Worm (Caenorhabditis elegans) whole organism, young adult: Measurements from ENCODE around the gene cdc-37.

ENCODE experiments used
- B0019.2 ChIP-seq: fragments of 200-800 bp; sonication (Bioruptor generic); conservative IDR thresholded peaks from 2 replicates; pipeline ENCODE4 v1.3.6; 2022; ENCODE audit warnings: missing genetic modification reagents, missing genetic modification characterization, missing compliant biosample characterization
- B0261.1 ChIP-seq: sonication (generic microtip); optimal IDR thresholded peaks from 2 replicates; lab custom pipeline; 2016; ENCODE audit warnings: mild to moderate bottlenecking, missing genetic modification characterization, moderate library complexity, missing compliant biosample characterization
- F33H1.4 ChIP-seq: fragments of 200-800 bp; sonication (Bioruptor generic); IDR thresholded peaks from 2 replicates; pipeline ENCODE4 v1.3.6; 2022; ENCODE audit warnings: missing genetic modification reagents, missing genetic modification characterization, missing compliant biosample characterization
- F57A8.1 ChIP-seq: fragments of 200-800 bp; sonication (Bioruptor generic); optimal IDR thresholded peaks from 2 replicates; lab custom pipeline; 2018; ENCODE audit warnings: mild to moderate bottlenecking, missing genetic modification characterization, moderate library complexity, missing compliant biosample characterization
- F57C9.4 ChIP-seq: sonication (generic microtip); optimal IDR thresholded peaks from 2 replicates; lab custom pipeline; 2017; ENCODE audit warnings: mild to moderate bottlenecking, missing genetic modification characterization, missing compliant biosample characterization
- K12H6.12 ChIP-seq: fragments of 200-800 bp; sonication (Bioruptor generic); optimal IDR thresholded peaks from 2 replicates; lab custom pipeline; 2018; ENCODE audit warnings: mild to moderate bottlenecking, missing genetic modification characterization, missing compliant biosample characterization
- T07F8.4 ChIP-seq: sonication (generic microtip); optimal IDR thresholded peaks from 2 replicates; lab custom pipeline; 2016; ENCODE audit warnings: mild to moderate bottlenecking, missing genetic modification characterization, moderate library complexity, missing compliant biosample characterization
- T26A5.8 ChIP-seq: sonication (generic microtip); optimal IDR thresholded peaks from 2 replicates; lab custom pipeline; 2016; ENCODE audit warnings: missing genetic modification characterization, missing compliant biosample characterization
- Y53G8AR.9 ChIP-seq: fragments of 200-800 bp; sonication (Bioruptor generic); conservative IDR thresholded peaks from 2 replicates; pipeline ENCODE4 v1.3.6; 2022; ENCODE audit warnings: missing genetic modification reagents, missing genetic modification characterization, missing compliant biosample characterization
- Y56A3A.18 ChIP-seq: fragments of 200-800 bp; sonication (Bioruptor generic); IDR thresholded peaks from 2 replicates; pipeline ENCODE4 v1.3.6; 2022; ENCODE audit warnings: missing genetic modification reagents, missing genetic modification characterization, missing compliant biosample characterization
- Y67H2A.10 ChIP-seq: fragments of 200-800 bp; sonication (Bioruptor generic); conservative IDR thresholded peaks from 2 replicates; pipeline ENCODE4 v1.3.6; 2022; ENCODE audit warnings: missing genetic modification reagents, missing genetic modification characterization, missing compliant biosample characterization
- aptf-3 ChIP-seq: fragments of 200-800 bp; sonication (Bioruptor generic); IDR thresholded peaks from 2 replicates; pipeline ENCODE4 v1.3.6; 2022; ENCODE audit warnings: missing genetic modification characterization, missing compliant biosample characterization
- athp-1 ChIP-seq: sonication (generic microtip); optimal IDR thresholded peaks from 2 replicates; lab custom pipeline; 2017; ENCODE audit warnings: mild to moderate bottlenecking, missing genetic modification characterization, missing compliant biosample characterization
- attf-5 ChIP-seq: fragments of 200-800 bp; sonication (Bioruptor generic); optimal IDR thresholded peaks from 2 replicates; lab custom pipeline; 2018; ENCODE audit warnings: mild to moderate bottlenecking, missing genetic modification characterization, missing compliant biosample characterization
- cebp-2 ChIP-seq: fragments of 200-800 bp; sonication (Bioruptor generic); IDR thresholded peaks from 2 replicates; pipeline ENCODE4 v1.3.6; 2022; ENCODE audit warnings: missing genetic modification characterization, missing compliant biosample characterization
- die-1 ChIP-seq: sonication (generic microtip); optimal IDR thresholded peaks from 2 replicates; lab custom pipeline; 2016; ENCODE audit warnings: missing genotype, mild to moderate bottlenecking, missing genetic modification characterization, missing compliant biosample characterization
- egl-18 ChIP-seq: fragments of 200-800 bp; sonication (Bioruptor generic); IDR thresholded peaks from 2 replicates; pipeline ENCODE4 v1.3.6; 2022; ENCODE audit warnings: missing genetic modification reagents, missing genetic modification characterization, missing compliant biosample characterization
- ekl-4 ChIP-seq: fragments of 200-800 bp; sonication (Bioruptor generic); IDR thresholded peaks from 2 replicates; pipeline ENCODE4 v1.3.6; 2022; ENCODE audit warnings: missing genetic modification reagents, missing genetic modification characterization, missing compliant biosample characterization
- fkh-3 ChIP-seq: sonication (generic microtip); optimal IDR thresholded peaks from 2 replicates; lab custom pipeline; 2016; ENCODE audit warnings: mild to moderate bottlenecking, missing genetic modification characterization, missing compliant biosample characterization
- gei-17 ChIP-seq: fragments of 200-800 bp; sonication (Bioruptor generic); optimal IDR thresholded peaks from 2 replicates; lab custom pipeline; 2018; ENCODE audit warnings: mild to moderate bottlenecking, missing genetic modification characterization, missing compliant biosample characterization
- hlh-26 ChIP-seq: fragments of 200-800 bp; sonication (Bioruptor generic); conservative IDR thresholded peaks from 2 replicates; pipeline ENCODE4 v1.3.6; 2022; ENCODE audit warnings: missing genetic modification reagents, missing genetic modification characterization, missing compliant biosample characterization
- hmg-1.2 ChIP-seq: fragments of 200-800 bp; sonication (Bioruptor generic); IDR thresholded peaks from 2 replicates; pipeline ENCODE4 v1.3.6; 2022; ENCODE audit warnings: missing genetic modification reagents, missing genetic modification characterization, missing compliant biosample characterization
- hrde-1 ChIP-seq: sonication (generic microtip); optimal IDR thresholded peaks from 2 replicates; lab custom pipeline; 2016; ENCODE audit warnings: missing genetic modification characterization, mild to moderate bottlenecking, missing compliant biosample characterization, moderate library complexity, missing genotype, missing genetic modification reagents, borderline replicate concordance
- lag-1 ChIP-seq: fragments of 200-800 bp; sonication (Bioruptor generic); IDR thresholded peaks from 2 replicates; pipeline ENCODE4 v1.3.6; 2022; ENCODE audit warnings: missing genetic modification reagents, missing genetic modification characterization, missing compliant biosample characterization
- let-526 ChIP-seq: fragments of 200-800 bp; sonication (Bioruptor generic); IDR thresholded peaks from 2 replicates; pipeline ENCODE4 v1.3.6; 2022; ENCODE audit warnings: missing genetic modification reagents, missing genetic modification characterization, missing compliant biosample characterization
- lin-40 ChIP-seq: sonication (generic microtip); optimal IDR thresholded peaks from 2 replicates; lab custom pipeline; 2016; ENCODE audit warnings: missing genetic modification characterization, mild to moderate bottlenecking, missing compliant biosample characterization, missing genotype, missing genetic modification reagents
- madf-8 ChIP-seq: fragments of 200-800 bp; sonication (Bioruptor generic); conservative IDR thresholded peaks from 2 replicates; pipeline ENCODE4 v1.3.6; 2022; ENCODE audit warnings: missing genetic modification reagents, missing genetic modification characterization, missing compliant biosample characterization
- mel-28 ChIP-seq: sonication (generic microtip); optimal IDR thresholded peaks from 2 replicates; lab custom pipeline; 2016; ENCODE audit warnings: borderline replicate concordance, mild to moderate bottlenecking, missing genetic modification characterization, missing compliant biosample characterization
- mes-4 ChIP-seq: sonication (generic microtip); optimal IDR thresholded peaks from 2 replicates; lab custom pipeline; 2016; ENCODE audit warnings: missing genotype, missing genetic modification characterization, missing compliant biosample characterization
- mxl-1 ChIP-seq: sonication (generic microtip); optimal IDR thresholded peaks from 2 replicates; lab custom pipeline; 2016; ENCODE audit warnings: missing genetic modification characterization, missing compliant biosample characterization
- nfya-2 ChIP-seq: fragments of 200-800 bp; sonication (Bioruptor generic); IDR thresholded peaks from 2 replicates; pipeline ENCODE4 v1.3.6; 2022; ENCODE audit warnings: missing genetic modification reagents, missing genetic modification characterization, missing compliant biosample characterization
- nhr-27 ChIP-seq: fragments of 200-800 bp; sonication (Bioruptor generic); optimal IDR thresholded peaks from 2 replicates; lab custom pipeline; 2018; ENCODE audit warnings: mild to moderate bottlenecking, missing genetic modification characterization, moderate library complexity, missing compliant biosample characterization
- nhr-80 ChIP-seq: sonication (generic microtip); optimal IDR thresholded peaks from 2 replicates; lab custom pipeline; 2016; ENCODE audit warnings: missing genetic modification characterization, missing compliant biosample characterization
- nhr-90 ChIP-seq: sonication (generic microtip); optimal IDR thresholded peaks from 2 replicates; lab custom pipeline; 2016; ENCODE audit warnings: missing genotype, mild to moderate bottlenecking, missing genetic modification characterization, missing compliant biosample characterization
- rcor-1 ChIP-seq: fragments of 200-800 bp; sonication (Bioruptor generic); IDR thresholded peaks from 2 replicates; pipeline ENCODE4 v1.3.6; 2022; ENCODE audit warnings: missing genetic modification reagents, missing genetic modification characterization, missing compliant biosample characterization
- rec-8 ChIP-seq, 2 experiments: sonication (generic microtip); optimal IDR thresholded peaks; 2 replicates each; lab custom pipeline; 2016; ENCODE audit warnings: mild to moderate bottlenecking in 2 of 2, missing genetic modification characterization in 2 of 2, missing genetic modification reagents in 2 of 2, missing genotype in 2 of 2, missing biosample characterization in 1 of 2, missing compliant biosample characterization in 1 of 2, moderate library complexity in 1 of 2
- sea-2 ChIP-seq: fragments of 200-800 bp; sonication (Bioruptor generic); IDR thresholded peaks from 2 replicates; pipeline ENCODE4 v1.3.6; 2022; ENCODE audit warnings: missing genetic modification characterization, missing compliant biosample characterization
- snpc-3.4 ChIP-seq: sonication (generic microtip); optimal IDR thresholded peaks from 2 replicates; lab custom pipeline; 2017; ENCODE audit warnings: missing genetic modification characterization, mild to moderate bottlenecking, missing compliant biosample characterization, antibody characterized with exemption, moderate library complexity, missing genotype, missing genetic modification reagents
- snpc-4 ChIP-seq, 5 experiments: fragments of 150-350 bp in 1 of 5; sonication (generic microtip) in 4 of 5; optimal IDR thresholded peaks; 2 replicates each; lab custom pipeline; 2014 to 2018; ENCODE audit warnings: missing genetic modification characterization in 5 of 5, missing biosample characterization in 3 of 5, antibody characterized with exemption in 2 of 5, mild to moderate bottlenecking in 2 of 5, missing compliant biosample characterization in 2 of 5, missing genotype in 2 of 5, moderate library complexity in 2 of 5, missing genetic modification reagents in 1 of 5
- tbp1 ChIP-seq: fragments of 200-800 bp; sonication (Bioruptor generic); optimal IDR thresholded peaks from 2 replicates; lab custom pipeline; 2018; ENCODE audit warnings: mild to moderate bottlenecking, missing genetic modification characterization, missing compliant biosample characterization
- tbx-9 ChIP-seq: sonication (generic microtip); optimal IDR thresholded peaks from 2 replicates; lab custom pipeline; 2016; ENCODE audit warnings: borderline replicate concordance, missing genetic modification characterization, inconsistent platforms, missing compliant biosample characterization
- tlf-1 ChIP-seq: fragments of 200-800 bp; sonication (Bioruptor generic); optimal IDR thresholded peaks from 2 replicates; lab custom pipeline; 2018; ENCODE audit warnings: mild to moderate bottlenecking, missing genetic modification characterization, missing compliant biosample characterization
- ztf-28 ChIP-seq: fragments of 200-800 bp; sonication (Bioruptor generic); IDR thresholded peaks from 2 replicates; pipeline ENCODE4 v1.3.6; 2022; ENCODE audit warnings: missing genetic modification reagents, missing genetic modification characterization, missing compliant biosample characterization

cdc-37 gene

DNA sequence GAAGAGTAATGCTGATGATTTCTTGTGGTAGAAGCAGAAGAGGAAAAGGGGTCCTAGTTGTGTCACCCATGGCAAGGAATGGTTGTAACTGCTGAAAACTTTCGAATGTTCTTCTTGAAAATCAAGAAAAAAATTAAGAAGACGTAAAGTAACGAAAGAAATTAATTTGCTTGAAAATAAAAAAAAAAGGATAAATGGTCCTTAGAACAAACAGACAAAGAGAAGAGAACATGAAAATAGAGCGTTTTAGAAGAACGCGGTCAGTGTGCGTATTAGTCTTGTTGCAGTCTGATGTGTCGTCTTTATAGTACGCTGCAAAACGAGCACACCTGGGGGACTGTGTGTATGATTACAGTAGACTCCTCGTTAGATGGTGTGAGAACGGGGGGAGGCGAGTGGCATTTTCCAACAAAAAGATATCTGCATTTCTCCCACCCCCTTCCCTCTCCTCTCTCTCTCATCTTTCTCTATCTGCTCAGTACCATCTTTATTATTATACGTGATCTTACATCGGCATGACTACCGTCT, 4.0 kb upstream of the cdc-37 start, which contains the start of the genes W08F4.12 and W08F4.13:
TSS of gene W08F4.12 (minus strand) at position 101 of the 528 bp plus-strand sequence.
TSS of gene W08F4.13 (plus strand) at position 478 of the 528 bp plus-strand sequence.
- TF ChIP-seq fkh-3 (tag; lab: Kevin White, UChicago), result no peak
- no peak for TF ChIP-seq nhr-27

DNA sequence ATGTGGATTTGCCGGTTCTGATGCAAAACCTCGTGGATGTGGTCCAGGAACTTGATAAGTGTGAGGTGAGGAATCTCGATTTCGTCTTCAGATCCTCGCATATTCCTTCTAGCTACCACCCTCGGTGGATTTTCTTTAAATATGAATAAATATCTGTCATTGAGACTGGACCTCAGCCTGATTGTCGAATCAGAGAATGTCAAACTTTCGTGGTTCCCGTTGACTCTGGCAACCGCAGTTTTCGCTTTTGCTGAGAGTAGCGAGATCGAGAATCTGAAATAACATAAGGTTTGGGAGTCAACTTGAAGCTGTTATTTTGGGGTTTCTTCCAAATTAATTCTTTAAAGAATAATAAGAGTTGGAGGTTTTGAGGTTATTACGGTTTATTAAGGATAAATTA, 2.3 kb upstream of the cdc-37 start, which contains the start of gene fbxb-14:
TSS of gene fbxb-14 (minus strand) at position 101 of the 400 bp plus-strand sequence.
- no peak for TF ChIP-seq rcor-1 (GFP tag; lab: Robert Waterston, UW)
- TF ChIP-seq tbp1 (GFP tag; lab: Kevin White, UChicago), result no peak
- TF ChIP-seq F57C9.4 (tag; lab: Kevin White, UChicago), result no peak
- no peak for TF ChIP-seq cebp-2
- no peak for TF ChIP-seq Y67H2A.10
- TF ChIP-seq Y53G8AR.9 (GFP tag; lab: Robert Waterston, UW), result no peak
- TF ChIP-seq aptf-3 (GFP tag; lab: Robert Waterston, UW), result no peak
- no peak for TF ChIP-seq lin-40
- no peak for TF ChIP-seq mxl-1 (tag; lab: Kevin White, UChicago)
- no peak for TF ChIP-seq hrde-1 (tag; lab: Kevin White, UChicago)
- TF ChIP-seq die-1 (tag; lab: Kevin White, UChicago), result no peak
- TF ChIP-seq nhr-90 (tag; lab: Kevin White, UChicago), result no peak
- no peak for TF ChIP-seq T26A5.8 (tag; lab: Kevin White, UChicago)
- no peak for TF ChIP-seq nhr-80 (tag; lab: Kevin White, UChicago)
- TF ChIP-seq rec-8 (tag; optimal IDR thresholded peaks at IDR 0.05; lab: Kevin White, UChicago), result no peak
- TF ChIP-seq snpc-3.4 (tag; lab: Kevin White, UChicago), result no peak
- no peak for TF ChIP-seq egl-18 (GFP tag; lab: Robert Waterston, UW)
- TF ChIP-seq B0019.2 (GFP tag; lab: Robert Waterston, UW), result no peak
- no peak for TF ChIP-seq F57A8.1 (GFP tag; lab: Kevin White, UChicago)

DNA sequence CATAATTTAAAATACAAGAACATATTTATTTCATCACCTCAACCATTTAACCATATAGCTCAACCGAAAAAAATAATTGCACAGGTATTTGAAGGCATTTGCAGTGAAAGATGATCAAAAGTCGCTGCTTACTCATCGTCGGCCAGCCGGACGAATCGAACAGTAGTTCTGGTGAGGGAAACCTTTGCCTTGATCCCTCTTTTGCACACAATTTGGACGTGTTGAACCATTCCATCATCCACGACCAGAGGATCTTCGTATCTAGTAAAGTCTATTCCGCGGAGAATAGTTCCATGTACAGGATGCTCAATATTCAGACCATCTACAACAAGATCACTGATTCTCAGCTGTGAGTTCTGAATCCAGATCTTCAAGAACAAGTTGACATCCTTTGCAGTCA, 1.6 kb upstream of the cdc-37 start:
- TF ChIP-seq Y56A3A.18, result 0 out of 2 replicates have a peak, but pooled peaks have one; percentile 25
- TF ChIP-seq gei-17 (GFP tag; lab: Kevin White, UChicago), result no peak
- TF ChIP-seq mes-4 (tag; lab: Kevin White, UChicago), result no peak
- no peak for TF ChIP-seq B0261.1
- no peak for TF ChIP-seq F33H1.4 (GFP tag; lab: Robert Waterston, UW)
- peak; percentile 66 for TF ChIP-seq ekl-4 (GFP tag; lab: Robert Waterston, UW)
- TF ChIP-seq hmg-1.2 (GFP tag; lab: Robert Waterston, UW), result 0 out of 2 replicates have a peak, but pooled peaks have one; percentile 20
- peak; percentile 13 for TF ChIP-seq tbp1 (GFP tag; lab: Kevin White, UChicago)
- TF ChIP-seq ztf-28 (GFP tag; lab: Robert Waterston, UW), result no peak
- TF ChIP-seq Y53G8AR.9 (GFP tag; lab: Robert Waterston, UW), result 0 out of 2 replicates have a peak, but pooled peaks have one; percentile 51
- no peak for TF ChIP-seq fkh-3 (tag; lab: Kevin White, UChicago)
- no peak for TF ChIP-seq mel-28 (tag; lab: Kevin White, UChicago)
- TF ChIP-seq madf-8 (GFP tag; lab: Robert Waterston, UW), result no peak
- no peak for TF ChIP-seq sea-2 (GFP tag; lab: Robert Waterston, UW)
- no peak for TF ChIP-seq K12H6.12
- TF ChIP-seq tbx-9 (tag; lab: Kevin White, UChicago), result no peak
- no peak for TF ChIP-seq nfya-2
- no peak for TF ChIP-seq snpc-4 (GFP tag; optimal IDR thresholded peaks at IDR 0.05; lab: Kevin White, UChicago)
- TF ChIP-seq snpc-4 (tag; optimal IDR thresholded peaks at IDR 0.05; lab: Kevin White, UChicago), result peak in 1 of 4 experiments; percentile 23
- no peak for TF ChIP-seq hlh-26 (GFP tag; lab: Robert Waterston, UW)
- peak; percentile 42 for TF ChIP-seq tlf-1 (GFP tag; lab: Kevin White, UChicago)
- no peak for TF ChIP-seq lag-1 (GFP tag; lab: Robert Waterston, UW)
- no peak for TF ChIP-seq athp-1 (tag; lab: Kevin White, UChicago)
- TF ChIP-seq let-526 (GFP tag; lab: Robert Waterston, UW), result no peak
- TF ChIP-seq rcor-1 (GFP tag; lab: Robert Waterston, UW), result no peak; the same call in 1 of the 2 replicates
- no peak for TF ChIP-seq T07F8.4 (tag; lab: Kevin White, UChicago)
- TF ChIP-seq attf-5, result no peak
